Fruit fly (Drosophila melanogaster) S2 (cell line): ENCODE measurements around the gene CG17376.

Experiments used
- CG8478 ChIP-seq: fragments of >200 bp; optimal IDR thresholded peaks from 2 replicates; lab custom pipeline; 2018
- CTCF ChIP-seq, 2 experiments: fragments of >200 bp; optimal IDR thresholded peaks; 2 replicates each; lab custom pipeline; 2018

DNA sequence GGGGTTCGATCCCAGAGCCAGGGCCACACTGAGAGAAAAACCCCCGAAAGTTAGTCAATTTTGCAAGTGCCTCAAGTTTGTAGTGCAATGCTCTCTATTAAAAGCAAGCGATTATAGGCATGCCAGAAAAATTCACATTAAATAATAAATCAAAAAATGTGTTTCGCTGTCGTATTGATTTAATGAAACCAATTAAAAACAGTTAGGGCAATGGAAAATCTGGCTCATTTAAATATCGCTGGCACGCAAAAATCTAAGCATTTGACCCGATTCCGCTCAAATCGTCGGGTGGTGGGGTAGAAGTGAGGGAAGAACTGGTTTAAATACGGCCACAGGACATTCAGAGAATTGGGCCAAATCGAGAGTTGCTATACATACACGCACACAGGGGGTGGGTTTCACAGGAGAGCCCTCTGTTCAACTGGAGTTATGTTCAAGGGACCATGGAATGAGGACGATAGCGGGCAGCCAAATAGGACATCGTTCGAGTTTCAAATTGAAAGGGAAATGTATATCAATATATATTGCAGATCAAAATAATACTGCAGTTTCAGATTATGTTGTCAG, 5.7 kb downstream of the CG17376 start:
- TF ChIP-seq CTCF (optimal IDR thresholded peaks at IDR 0.05; lab: Kevin White, UChicago) (no peak), CG8478 (lab: Kevin White, UChicago) (no peak)
